Fruit fly (Drosophila melanogaster): ENCODE measurements around the gene Cyp304a1.

The Cyp304a1 gene

dm6 chr3R:13012351-13012750, 48.8 kb downstream of the Cyp304a1 start (continued):
- TF ChIP-seq CG4424 (GFP tag; optimal IDR thresholded peaks at IDR 0.05), result peak; percentile 18
- TF ChIP-seq esg (GFP tag; conservative IDR thresholded peaks at IDR 0.05), result peak; percentile 51
- peak; percentile 38 for TF ChIP-seq da (GFP tag; optimal IDR thresholded peaks at IDR 0.05)
- peak; percentile 1 for TF ChIP-seq Blimp-1 (GFP tag; optimal IDR thresholded peaks at IDR 0.05)
- TF ChIP-seq Fer1 (GFP tag; optimal IDR thresholded peaks at IDR 0.05), result peak; percentile 50
- no peak for TF ChIP-seq CG3995 (GFP tag; optimal IDR thresholded peaks at IDR 0.05)
- TF ChIP-seq CG18011 (GFP tag; optimal IDR thresholded peaks at IDR 0.05), result no peak
- peak; percentile 65; the same call in 3 of the 4 replicates for TF ChIP-seq Gug (GFP tag; IDR thresholded peaks at IDR 0.05)
- peak; percentile 7; the same call in 1 of the 2 replicates for TF ChIP-seq CG7372 (GFP tag; IDR thresholded peaks at IDR 0.05)
- TF ChIP-seq ftz-f1 (GFP tag; optimal IDR thresholded peaks at IDR 0.05), result peak; percentile 48
- no peak for TF ChIP-seq ham (GFP tag; IDR thresholded peaks at IDR 0.05)
- 0 out of 2 replicates have a peak, but pooled peaks have one; percentile 24 for TF ChIP-seq CG5953 (GFP tag; IDR thresholded peaks at IDR 0.05)
- peak; percentile 54 for TF ChIP-seq gcm (GFP tag; optimal IDR thresholded peaks at IDR 0.05)
- peak; percentile 58 for TF ChIP-seq oc (tag; optimal IDR thresholded peaks at IDR 0.05)
- no peak for TF ChIP-seq Dip2 (GFP tag; IDR thresholded peaks at IDR 0.05)
- no peak for TF ChIP-seq CG2116 (GFP tag; optimal IDR thresholded peaks at IDR 0.05)
- peak; percentile 96 for TF ChIP-seq Med (GFP tag)
- TF ChIP-seq sqz (GFP tag; optimal IDR thresholded peaks at IDR 0.05), result peak; percentile 68
- no peak for TF ChIP-seq Sin3A (optimal IDR thresholded peaks at IDR 0.05)
- TF ChIP-seq nom (GFP tag; optimal IDR thresholded peaks at IDR 0.05), result peak; percentile 75
- peak; percentile 1 for TF ChIP-seq pfk (GFP tag; optimal IDR thresholded peaks at IDR 0.05)
- TF ChIP-seq CG2712 (tag; optimal IDR thresholded peaks at IDR 0.05), result peak; percentile 36
- no peak for TF ChIP-seq C15 (GFP tag; IDR thresholded peaks at IDR 0.05)
- peak; percentile 55; the same call in 1 of the 2 replicates for TF ChIP-seq ranshi (GFP tag; IDR thresholded peaks at IDR 0.05)
- no peak for TF ChIP-seq CG3407 (GFP tag; optimal IDR thresholded peaks at IDR 0.05)
- peak; percentile 66 for TF ChIP-seq CG1647 (GFP tag; optimal IDR thresholded peaks at IDR 0.05)
- peak in 1 of 2 experiments; percentile 55 for TF ChIP-seq tll (GFP tag; optimal IDR thresholded peaks at IDR 0.05)
- no peak for TF ChIP-seq pan (optimal IDR thresholded peaks at IDR 0.05)
- peak in 1 of 2 experiments; percentile 78 for TF ChIP-seq pan (GFP tag; optimal IDR thresholded peaks at IDR 0.05 in 1 of 2, IDR thresholded peaks at IDR 0.05 in 1 of 2)
- peak; percentile 58 for TF ChIP-seq ERR (GFP tag; optimal IDR thresholded peaks at IDR 0.05)
- peak; percentile 66 for TF ChIP-seq CG1233 (GFP tag; optimal IDR thresholded peaks at IDR 0.05)
- peak; percentile 42; the same call in 1 of the 2 replicates for TF ChIP-seq CG11696 (GFP tag; IDR thresholded peaks at IDR 0.05)
- peak; percentile 73 for TF ChIP-seq CG18599 (GFP tag; optimal IDR thresholded peaks at IDR 0.05)
- peak; percentile 41; the same call in 1 of the 2 replicates for TF ChIP-seq stc (GFP tag; IDR thresholded peaks at IDR 0.05)
- TF ChIP-seq Awh (GFP tag; IDR thresholded peaks at IDR 0.05), result peak; percentile 78
- TF ChIP-seq Xrp1 (GFP tag; IDR thresholded peaks at IDR 0.05), result peak; percentile 65
- peak; percentile 69; the same call in 2 of the 3 replicates for TF ChIP-seq ase (GFP tag; IDR thresholded peaks at IDR 0.05)
- no peak; the same call in 1 of the 2 replicates for TF ChIP-seq CG31441 (GFP tag; IDR thresholded peaks at IDR 0.05)
- TF ChIP-seq Hr3 (GFP tag; optimal IDR thresholded peaks at IDR 0.05), result peak; percentile 46
- TF ChIP-seq kay (GFP tag; optimal IDR thresholded peaks at IDR 0.05), result peak; percentile 80
- TF ChIP-seq sim (GFP tag; IDR thresholded peaks at IDR 0.05), result 0 out of 2 replicates have a peak, but pooled peaks have one; percentile 30
- TF ChIP-seq Lpt (GFP tag; optimal IDR thresholded peaks at IDR 0.05), result no peak
- TF ChIP-seq Usf (GFP tag; optimal IDR thresholded peaks at IDR 0.05), result no peak
- TF ChIP-seq CG12299 (tag; optimal IDR thresholded peaks at IDR 0.05), result peak; percentile 57
- peak; percentile 51 to 79 for TF ChIP-seq Pdp1 (GFP tag; optimal IDR thresholded peaks at IDR 0.05)
- TF ChIP-seq CG3281 (GFP tag; optimal IDR thresholded peaks at IDR 0.05), result peak; percentile 30
- TF ChIP-seq CG6654 (GFP tag; optimal IDR thresholded peaks at IDR 0.05), result no peak
- peak; percentile 58 to 62 for TF ChIP-seq chif (GFP tag; optimal IDR thresholded peaks at IDR 0.05)
- no peak for TF ChIP-seq br (optimal IDR thresholded peaks at IDR 0.05)
- TF ChIP-seq CG17361 (GFP tag; IDR thresholded peaks at IDR 0.05), result no peak
- no peak for TF ChIP-seq CG14860 (GFP tag; IDR thresholded peaks at IDR 0.05; ENCODE audit: partially characterized antibody)
